Fruit fly (Drosophila melanogaster): Measurements from ENCODE around the gene CG10903.

CG10903 gene

dm6 chr3R:8072635-8073034 is 42.4 kb downstream of the CG10903 start (continued):
- TF ChIP-seq phol (tag; optimal IDR thresholded peaks at IDR 0.05) (no peak), CG6689 (GFP tag; IDR thresholded peaks at IDR 0.05) (0 out of 2 replicates have a peak, but pooled peaks have one; percentile 17), ci (GFP tag; IDR thresholded peaks at IDR 0.05) (no peak), CG3065 (GFP tag; optimal IDR thresholded peaks at IDR 0.05) (no peak), sens (GFP tag) (peak; percentile 86), rib (GFP tag; IDR thresholded peaks at IDR 0.05) (no peak), ems (GFP tag; optimal IDR thresholded peaks at IDR 0.05) (peak; percentile 12), CG17361 (GFP tag; IDR thresholded peaks at IDR 0.05) (no peak), CG11456 (GFP tag; IDR thresholded peaks at IDR 0.05) (0 out of 3 replicates have a peak, but pooled peaks have one; percentile 59), sisA (GFP tag; IDR thresholded peaks at IDR 0.05) (peak; percentile 50), bab2 (GFP tag; optimal IDR thresholded peaks at IDR 0.05) (no peak), CG4820 (GFP tag; optimal IDR thresholded peaks at IDR 0.05) (no peak), hkb (optimal IDR thresholded peaks at IDR 0.05) (no peak), hkb (GFP tag; IDR thresholded peaks at IDR 0.05) (no peak), dysf (GFP tag; IDR thresholded peaks at IDR 0.05) (peak; percentile 48; the same call in 1 of the 3 replicates), CG9215 (GFP tag; IDR thresholded peaks at IDR 0.05) (no peak), row (GFP tag; IDR thresholded peaks at IDR 0.05) (peak; percentile 54; the same call in 1 of the 3 replicates), grau (tag; optimal IDR thresholded peaks at IDR 0.05) (peak; percentile 38), danr (GFP tag; IDR thresholded peaks at IDR 0.05) (no peak), tll (GFP tag; optimal IDR thresholded peaks at IDR 0.05) (no peak), CG16815 (GFP tag; optimal IDR thresholded peaks at IDR 0.05) (peak; percentile 37), Myb (GFP tag; optimal IDR thresholded peaks at IDR 0.05) (no peak), ab (GFP tag; optimal IDR thresholded peaks at IDR 0.05) (no peak), CG2875 (GFP tag; optimal IDR thresholded peaks at IDR 0.05) (no peak), unpg (GFP tag; optimal IDR thresholded peaks at IDR 0.05) (peak; percentile 47), CG13624 (GFP tag; optimal IDR thresholded peaks at IDR 0.05) (no peak), CG15514 (GFP tag; optimal IDR thresholded peaks at IDR 0.05) (peak; percentile 42), tio (GFP tag; optimal IDR thresholded peaks at IDR 0.05) (peak; percentile 20), GATAe (GFP tag; conservative IDR thresholded peaks at IDR 0.05) (no peak), kay (GFP tag; optimal IDR thresholded peaks at IDR 0.05) (no peak), CG8478 (optimal IDR thresholded peaks at IDR 0.05) (no peak), CG8924 (tag; optimal IDR thresholded peaks at IDR 0.05) (no peak), disco-r (GFP tag; optimal IDR thresholded peaks at IDR 0.05) (no peak), otp (GFP tag; IDR thresholded peaks at IDR 0.05) (0 out of 3 replicates have a peak, but pooled peaks have one; percentile 29), aop (GFP tag; IDR thresholded peaks at IDR 0.05) (no peak), Hsf (GFP tag; optimal IDR thresholded peaks at IDR 0.05) (no peak), CG14050 (GFP tag; IDR thresholded peaks at IDR 0.05) (no peak), Dbx (GFP tag; IDR thresholded peaks at IDR 0.05) (no peak), CG13296 (GFP tag; optimal IDR thresholded peaks at IDR 0.05) (peak; percentile 20), CG7556 (GFP tag; optimal IDR thresholded peaks at IDR 0.05) (peak; percentile 34), lilli (GFP tag; optimal IDR thresholded peaks at IDR 0.05) (peak; percentile 40), run (tag; optimal IDR thresholded peaks at IDR 0.05) (no peak), CG8765 (GFP tag; IDR thresholded peaks at IDR 0.05) (no peak), CG14014 (GFP tag; IDR thresholded peaks at IDR 0.05) (peak; percentile 28; the same call in 1 of the 2 replicates), Dad (GFP tag; optimal IDR thresholded peaks at IDR 0.05) (no peak), Dref (GFP tag; IDR thresholded peaks at IDR 0.05) (no peak), Ada2b (GFP tag; IDR thresholded peaks at IDR 0.05) (peak; percentile 51), scrt (GFP tag; optimal IDR thresholded peaks at IDR 0.05) (peak; percentile 18), Stat92E (GFP tag; optimal IDR thresholded peaks at IDR 0.05) (no peak), CG2678 (tag; optimal IDR thresholded peaks at IDR 0.05) (peak; percentile 52), Ssrp (tag; optimal IDR thresholded peaks at IDR 0.05) (peak; percentile 23), en (GFP tag; optimal IDR thresholded peaks at IDR 0.05) (peak; percentile 17), bcd (GFP tag; optimal IDR thresholded peaks at IDR 0.05) (peak; percentile 35)
